Fruit fly (Drosophila melanogaster): ENCODE measurements around the gene tim.

tim gene

DNA sequence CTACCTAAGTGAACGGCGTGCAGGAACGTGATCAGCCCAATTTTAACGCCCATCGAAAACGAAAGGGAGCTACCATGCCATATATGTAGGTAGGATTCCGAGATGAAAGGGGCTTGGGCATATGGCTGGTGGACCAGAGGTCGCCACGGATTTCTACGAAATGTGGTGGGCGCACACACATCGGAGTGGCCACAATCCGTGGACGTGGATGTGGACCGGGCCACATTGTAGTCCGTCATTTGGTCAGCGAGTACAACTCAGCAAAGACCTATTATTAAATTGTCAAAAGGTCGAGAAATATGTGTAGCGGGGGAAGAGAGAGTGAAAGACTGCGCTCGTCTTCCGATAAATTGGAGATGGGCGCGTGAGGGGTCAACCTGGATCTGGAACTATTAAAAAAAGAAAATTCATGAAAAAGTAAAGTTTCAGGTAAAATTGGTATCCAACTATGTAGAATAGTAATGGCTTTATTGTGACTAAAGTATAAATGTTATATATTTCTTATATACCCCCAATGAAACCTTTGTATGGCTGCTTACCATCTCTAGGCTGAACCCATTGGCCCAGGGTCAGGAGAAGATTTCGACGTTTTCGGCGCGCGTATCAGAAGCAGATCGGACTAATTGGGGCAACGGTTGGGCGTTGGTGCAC is 47.6 kb upstream of the tim start (continued):
- TF ChIP-seq row (GFP tag; IDR thresholded peaks at IDR 0.05) (peak; percentile 60), CG11085 (GFP tag; IDR thresholded peaks at IDR 0.05) (no peak), CG17328 (GFP tag; IDR thresholded peaks at IDR 0.05) (0 out of 2 replicates have a peak, but pooled peaks have one; percentile 34), wek (GFP tag; optimal IDR thresholded peaks at IDR 0.05) (no peak), Drgx (GFP tag; IDR thresholded peaks at IDR 0.05) (no peak), Xbp1 (GFP tag; optimal IDR thresholded peaks at IDR 0.05) (no peak), tin (GFP tag; optimal IDR thresholded peaks at IDR 0.05) (no peak), ci (GFP tag; IDR thresholded peaks at IDR 0.05) (0 out of 3 replicates have a peak, but pooled peaks have one; percentile 20), nerfin-1 (tag; optimal IDR thresholded peaks at IDR 0.05) (peak; percentile 16), CG17361 (GFP tag; IDR thresholded peaks at IDR 0.05) (peak; percentile 19; the same call in 1 of the 3 replicates), CG3163 (GFP tag; optimal IDR thresholded peaks at IDR 0.05) (no peak), CG8388 (GFP tag; optimal IDR thresholded peaks at IDR 0.05) (peak; percentile 38), croc (GFP tag; conservative IDR thresholded peaks at IDR 0.05) (no peak), Pdp1 (GFP tag; optimal IDR thresholded peaks at IDR 0.05) (no peak), pzg (GFP tag; optimal IDR thresholded peaks at IDR 0.05) (no peak), cg (GFP tag; optimal IDR thresholded peaks at IDR 0.05) (no peak), CkIIα-i1 (GFP tag; IDR thresholded peaks at IDR 0.05) (no peak), schlank (tag; optimal IDR thresholded peaks at IDR 0.05) (no peak), Tbp (GFP tag; optimal IDR thresholded peaks at IDR 0.05) (no peak), CG13296 (GFP tag; optimal IDR thresholded peaks at IDR 0.05) (no peak), CG3726 (GFP tag; IDR thresholded peaks at IDR 0.05) (no peak), shn (GFP tag; optimal IDR thresholded peaks at IDR 0.05) (no peak), hth (optimal IDR thresholded peaks at IDR 0.05) (no peak), nau (GFP tag; optimal IDR thresholded peaks at IDR 0.05) (no peak), sqz (GFP tag; optimal IDR thresholded peaks at IDR 0.05) (no peak), CG1529 (GFP tag; optimal IDR thresholded peaks at IDR 0.05) (no peak), CG11695 (GFP tag; IDR thresholded peaks at IDR 0.05) (0 out of 3 replicates have a peak, but pooled peaks have one; percentile 25), bigmax (GFP tag; optimal IDR thresholded peaks at IDR 0.05) (no peak), CG4328 (GFP tag; optimal IDR thresholded peaks at IDR 0.05) (no peak), cato (GFP tag; optimal IDR thresholded peaks at IDR 0.05; ENCODE audit: borderline replicate concordance) (peak; percentile 7), CG12942 (GFP tag; optimal IDR thresholded peaks at IDR 0.05) (no peak), PHDP (tag; optimal IDR thresholded peaks at IDR 0.05) (no peak), Rx (GFP tag; IDR thresholded peaks at IDR 0.05) (no peak), CG17359 (tag; optimal IDR thresholded peaks at IDR 0.05) (peak; percentile 9), chm (GFP tag; IDR thresholded peaks at IDR 0.05) (peak; percentile 53; the same call in 1 of the 2 replicates), CG11398 (GFP tag; optimal IDR thresholded peaks at IDR 0.05) (no peak), jumu (GFP tag; optimal IDR thresholded peaks at IDR 0.05) (no peak), HLH54F (GFP tag; optimal IDR thresholded peaks at IDR 0.05) (no peak), dati (GFP tag; IDR thresholded peaks at IDR 0.05) (no peak), CG6813 (GFP tag; optimal IDR thresholded peaks at IDR 0.05) (peak; percentile 42), CG14441 (GFP tag; IDR thresholded peaks at IDR 0.05) (no peak), Ada2b (GFP tag; IDR thresholded peaks at IDR 0.05) (no peak), tx (GFP tag; optimal IDR thresholded peaks at IDR 0.05) (no peak), CG2678 (tag; optimal IDR thresholded peaks at IDR 0.05) (peak; percentile 48), CG18619 (GFP tag; optimal IDR thresholded peaks at IDR 0.05) (no peak), Hsf (GFP tag; optimal IDR thresholded peaks at IDR 0.05) (no peak), cad (GFP tag; optimal IDR thresholded peaks at IDR 0.05) (no peak), CG17802 (tag; optimal IDR thresholded peaks at IDR 0.05) (no peak), tna (GFP tag; IDR thresholded peaks at IDR 0.05; ENCODE audit: partially characterized antibody) (no peak), twi (tag; optimal IDR thresholded peaks at IDR 0.05) (peak; percentile 3), lilli (GFP tag; optimal IDR thresholded peaks at IDR 0.05) (no peak)
